Fruit fly (Drosophila melanogaster): ENCODE measurements around the gene Osi14.

DNA sequence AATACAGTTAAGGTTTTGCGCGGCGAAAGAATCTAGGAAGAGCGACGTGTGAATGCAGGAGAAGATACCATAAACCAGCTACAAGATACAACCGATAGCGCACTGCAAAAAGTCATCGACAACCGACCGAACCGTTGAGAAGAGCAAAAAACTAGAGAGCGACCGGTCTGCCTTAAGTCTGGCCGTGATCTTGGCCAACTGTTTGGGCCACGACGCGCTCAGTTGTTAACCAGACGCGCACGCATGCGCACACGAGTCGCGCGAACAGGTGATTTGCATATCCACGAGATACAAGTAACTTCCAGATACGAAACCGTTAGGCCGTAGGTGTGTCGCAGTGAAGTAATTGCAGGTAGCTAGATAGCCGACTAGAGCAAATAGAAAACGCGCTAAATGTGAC is 16.1 kb downstream of the Osi14 start:
- no peak for TF ChIP-seq GATAd (GFP tag; optimal IDR thresholded peaks at IDR 0.05)
- no peak for TF ChIP-seq Hr78 (GFP tag; optimal IDR thresholded peaks at IDR 0.05)
- no peak for TF ChIP-seq woc (GFP tag; optimal IDR thresholded peaks at IDR 0.05)
- no peak for TF ChIP-seq h (GFP tag; optimal IDR thresholded peaks at IDR 0.05)
- no peak for TF ChIP-seq fru (GFP tag; optimal IDR thresholded peaks at IDR 0.05)

Data from whole organism, wandering third instar larva.